Fruit fly (Drosophila melanogaster) whole organism, prepupa: ENCODE measurements around the gene AstC.

ENCODE experiments used
- Blimp-1 ChIP-seq: fragments of 200-800 bp; sonication (Bioruptor generic); optimal IDR thresholded peaks from 3 replicates; lab custom pipeline; 2017; ENCODE audit warnings: missing biosample characterization, missing genetic modification characterization, mild to moderate bottlenecking, moderate library complexity, missing genetic modification reagents
- CG10631 ChIP-seq: fragments of 200-800 bp; sonication (Bioruptor generic); optimal IDR thresholded peaks from 2 replicates; lab custom pipeline; 2016; ENCODE audit warnings: missing biosample characterization, missing genetic modification characterization
- CG10669 ChIP-seq: fragments of 200-800 bp; sonication (Bioruptor generic); optimal IDR thresholded peaks from 3 replicates; lab custom pipeline; 2018; ENCODE audit warnings: missing biosample characterization, mild to moderate bottlenecking, missing genetic modification characterization, moderate library complexity
- CG11294 ChIP-seq: fragments of 200-800 bp; sonication (Bioruptor generic); IDR thresholded peaks from 2 replicates; pipeline ENCODE4 v1.3.6; 2022; ENCODE audit warnings: missing biosample characterization, missing genetic modification characterization
- CG11762 ChIP-seq: fragments of 200-800 bp; sonication (Bioruptor generic); optimal IDR thresholded peaks from 3 replicates; lab custom pipeline; 2016; ENCODE audit warnings: missing biosample characterization, missing genetic modification characterization; ENCODE audit not compliant: insufficient read depth
- CG1621 ChIP-seq: fragments of 200-800 bp; sonication (Bioruptor generic); optimal IDR thresholded peaks from 3 replicates; lab custom pipeline; 2018; ENCODE audit warnings: missing biosample characterization, mild to moderate bottlenecking, missing genetic modification characterization
- CG16779 ChIP-seq: fragments of 200-800 bp; sonication (Bioruptor generic); optimal IDR thresholded peaks from 3 replicates; lab custom pipeline; 2017; ENCODE audit warnings: missing biosample characterization, mild to moderate bottlenecking, missing genetic modification characterization
- CG31627 ChIP-seq: fragments of 200-800 bp; sonication (Bioruptor generic); optimal IDR thresholded peaks from 3 replicates; lab custom pipeline; 2016; ENCODE audit warnings: missing biosample characterization, missing genetic modification characterization
- CG32006 ChIP-seq: fragments of 200-800 bp; sonication (Bioruptor generic); optimal IDR thresholded peaks from 3 replicates; lab custom pipeline; 2017; ENCODE audit warnings: missing biosample characterization, mild to moderate bottlenecking, missing genetic modification characterization
- CG34406 ChIP-seq: fragments of 200-800 bp; sonication (Bioruptor generic); optimal IDR thresholded peaks from 3 replicates; lab custom pipeline; 2016; ENCODE audit warnings: missing biosample characterization, missing genetic modification characterization
- CG3919 ChIP-seq: fragments of 200-800 bp; sonication (Bioruptor generic); optimal IDR thresholded peaks from 3 replicates; lab custom pipeline; 2016; ENCODE audit warnings: missing biosample characterization, missing genetic modification characterization
- CG4318 ChIP-seq: fragments of 200-800 bp; sonication (Bioruptor generic); optimal IDR thresholded peaks from 3 replicates; lab custom pipeline; 2017; ENCODE audit warnings: missing biosample characterization, mild to moderate bottlenecking, missing genetic modification characterization
- CG6163 ChIP-seq: fragments of 200-800 bp; sonication (Bioruptor generic); IDR thresholded peaks from 3 replicates; pipeline ENCODE4 v1.3.6; 2022; ENCODE audit warnings: missing biosample characterization, missing genetic modification characterization
- CG6276 ChIP-seq: fragments of 200-800 bp; sonication (Bioruptor generic); optimal IDR thresholded peaks from 2 replicates; lab custom pipeline; 2017; ENCODE audit warnings: missing biosample characterization, mild to moderate bottlenecking, missing genetic modification characterization
- CG6808 ChIP-seq: fragments of 200-800 bp; sonication (Bioruptor generic); optimal IDR thresholded peaks from 3 replicates; lab custom pipeline; 2017; ENCODE audit warnings: missing biosample characterization, missing genetic modification characterization, mild to moderate bottlenecking, moderate library complexity, missing genetic modification reagents
- CG6854 ChIP-seq: fragments of 200-800 bp; sonication (Bioruptor generic); optimal IDR thresholded peaks from 2 replicates; lab custom pipeline; 2017; ENCODE audit warnings: missing biosample characterization, mild to moderate bottlenecking, missing genetic modification characterization
- CG7368 ChIP-seq: fragments of 200-800 bp; sonication (Bioruptor generic); optimal IDR thresholded peaks from 3 replicates; lab custom pipeline; 2016; ENCODE audit warnings: missing biosample characterization, missing genetic modification characterization
- CG8119 ChIP-seq: fragments of 200-800 bp; sonication (Bioruptor generic); IDR thresholded peaks from 3 replicates; pipeline ENCODE4 v1.3.6; 2022; ENCODE audit warnings: missing biosample characterization, missing genetic modification characterization
- CG8319 ChIP-seq: fragments of 200-800 bp; sonication (Bioruptor generic); optimal IDR thresholded peaks from 3 replicates; lab custom pipeline; 2016; ENCODE audit warnings: missing biosample characterization, missing genetic modification characterization
- CG9139 ChIP-seq: fragments of 200-800 bp; sonication (Bioruptor generic); optimal IDR thresholded peaks from 3 replicates; lab custom pipeline; 2017; ENCODE audit warnings: missing biosample characterization, mild to moderate bottlenecking, missing genetic modification characterization
- Eip75B ChIP-seq: fragments of 200-800 bp; sonication (Bioruptor generic); optimal IDR thresholded peaks from 3 replicates; lab custom pipeline; 2016; ENCODE audit warnings: missing biosample characterization, missing genetic modification characterization
- Eip78C ChIP-seq: fragments of 200-800 bp; sonication (Bioruptor generic); peaks from one replicate; lab custom pipeline; 2016; ENCODE audit warnings: missing biosample characterization, missing genetic modification characterization
- Eip93F ChIP-seq: fragments of 200-800 bp; sonication (Bioruptor generic); optimal IDR thresholded peaks from 2 replicates; lab custom pipeline; 2016; ENCODE audit warnings: missing biosample characterization, mild to moderate bottlenecking, missing genetic modification characterization
- Ets21C ChIP-seq: fragments of 200-800 bp; sonication (Bioruptor generic); optimal IDR thresholded peaks from 3 replicates; lab custom pipeline; 2016; ENCODE audit warnings: missing biosample characterization, missing genetic modification characterization
- Ets96B ChIP-seq: fragments of 200-800 bp; optimal IDR thresholded peaks from 2 replicates; lab custom pipeline; 2019; ENCODE audit warnings: missing biosample characterization, mild to moderate bottlenecking, missing genetic modification characterization, moderate library complexity
- Gug ChIP-seq: fragments of 200-800 bp; sonication (Bioruptor generic); IDR thresholded peaks from 2 replicates; pipeline ENCODE4 v1.3.6; 2022; ENCODE audit warnings: missing biosample characterization, missing genetic modification characterization
- Hr38 ChIP-seq: sonication (Bioruptor generic); optimal IDR thresholded peaks from 2 replicates; lab custom pipeline; 2016; ENCODE audit warnings: missing biosample characterization, missing genetic modification characterization
- Hr39 ChIP-seq: fragments of 200-800 bp; sonication (Bioruptor generic); optimal IDR thresholded peaks from 2 replicates; lab custom pipeline; 2016; ENCODE audit warnings: missing biosample characterization, missing genetic modification characterization
- Hr4 ChIP-seq: fragments of 200-800 bp; sonication (Bioruptor generic); optimal IDR thresholded peaks from 3 replicates; lab custom pipeline; 2016; ENCODE audit warnings: missing biosample characterization, missing genetic modification characterization
- Lpt ChIP-seq: fragments of 200-800 bp; sonication (Bioruptor generic); optimal IDR thresholded peaks from 3 replicates; lab custom pipeline; 2016; ENCODE audit warnings: missing biosample characterization, missing genetic modification characterization
- Met ChIP-seq: fragments of 200-800 bp; sonication (Bioruptor generic); optimal IDR thresholded peaks from 3 replicates; lab custom pipeline; 2016; ENCODE audit warnings: missing biosample characterization, missing genetic modification characterization
- OdsH ChIP-seq: fragments of 200-800 bp; sonication (Bioruptor generic); optimal IDR thresholded peaks from 3 replicates; lab custom pipeline; 2016; ENCODE audit warnings: missing biosample characterization, missing genetic modification characterization
- Smox ChIP-seq: fragments of 200-800 bp; sonication (Bioruptor generic); optimal IDR thresholded peaks from 3 replicates; lab custom pipeline; 2016; ENCODE audit warnings: missing biosample characterization, missing genetic modification characterization
- Sox102F ChIP-seq: fragments of 200-800 bp; sonication (Bioruptor generic); optimal IDR thresholded peaks from 2 replicates; lab custom pipeline; 2016; ENCODE audit warnings: missing biosample characterization, mild to moderate bottlenecking, missing genetic modification characterization
- Sox14 ChIP-seq: fragments of 200-800 bp; sonication (Bioruptor generic); optimal IDR thresholded peaks from 3 replicates; lab custom pipeline; 2016; ENCODE audit warnings: missing biosample characterization, missing genetic modification characterization
- Sox15 ChIP-seq: fragments of 200-800 bp; sonication (Bioruptor generic); optimal IDR thresholded peaks from 3 replicates; lab custom pipeline; 2016; ENCODE audit warnings: missing biosample characterization, missing genetic modification characterization
- achi ChIP-seq: fragments of 200-800 bp; sonication (Bioruptor generic); optimal IDR thresholded peaks from 3 replicates; lab custom pipeline; 2016; ENCODE audit warnings: missing biosample characterization, missing genetic modification characterization
- cyc ChIP-seq: fragments of 200-800 bp; sonication (Bioruptor generic); optimal IDR thresholded peaks from 3 replicates; lab custom pipeline; 2016; ENCODE audit warnings: missing biosample characterization, missing genetic modification characterization
- dac ChIP-seq: fragments of 200-800 bp; sonication (Bioruptor generic); optimal IDR thresholded peaks from 2 replicates; lab custom pipeline; 2017; ENCODE audit warnings: missing biosample characterization, mild to moderate bottlenecking, missing genetic modification characterization
- dsx ChIP-seq: fragments of 200-800 bp; optimal IDR thresholded peaks from 3 replicates; lab custom pipeline; 2019; ENCODE audit warnings: missing biosample characterization, mild to moderate bottlenecking, missing genetic modification characterization, moderate library complexity; ENCODE audit not compliant: poor library complexity, severe bottlenecking
- eg ChIP-seq: fragments of 200-800 bp; sonication (Bioruptor generic); IDR thresholded peaks from 3 replicates; pipeline ENCODE4 v1.3.6; 2022; ENCODE audit warnings: missing biosample characterization, missing genetic modification characterization
- esn ChIP-seq: fragments of 200-800 bp; sonication (Bioruptor generic); optimal IDR thresholded peaks from 2 replicates; lab custom pipeline; 2016; ENCODE audit warnings: missing biosample characterization, mild to moderate bottlenecking, missing genetic modification characterization, moderate library complexity
- fd59A ChIP-seq: fragments of 200-800 bp; sonication (Bioruptor generic); optimal IDR thresholded peaks from 2 replicates; lab custom pipeline; 2017; ENCODE audit warnings: missing biosample characterization, mild to moderate bottlenecking, missing genetic modification characterization, missing genetic modification reagents
- fd85E ChIP-seq: fragments of 200-800 bp; sonication (Bioruptor generic); optimal IDR thresholded peaks from 3 replicates; lab custom pipeline; 2016; ENCODE audit warnings: missing biosample characterization, missing genetic modification characterization
- fkh ChIP-seq: fragments of 200-800 bp; sonication (Bioruptor generic); optimal IDR thresholded peaks from 3 replicates; lab custom pipeline; 2017; ENCODE audit warnings: missing biosample characterization, mild to moderate bottlenecking, missing genetic modification characterization, moderate library complexity
- lz ChIP-seq: fragments of 200-800 bp; sonication (Bioruptor generic); optimal IDR thresholded peaks from 3 replicates; lab custom pipeline; 2016; ENCODE audit warnings: missing biosample characterization, missing genetic modification characterization
- net ChIP-seq: fragments of 200-800 bp; sonication (Bioruptor generic); optimal IDR thresholded peaks from 3 replicates; lab custom pipeline; 2016; ENCODE audit warnings: missing biosample characterization, missing genetic modification characterization
- pdm3 ChIP-seq: fragments of 200-800 bp; sonication (Bioruptor generic); optimal IDR thresholded peaks from 3 replicates; lab custom pipeline; 2016; ENCODE audit warnings: missing biosample characterization, missing genetic modification characterization
- salr ChIP-seq, 2 experiments: fragments of 200-800 bp; sonication (Bioruptor generic); optimal IDR thresholded peaks; 3 replicates each; lab custom pipeline; 2016 to 2018; ENCODE audit warnings: missing biosample characterization in 2 of 2, missing genetic modification characterization in 2 of 2, mild to moderate bottlenecking in 1 of 2
- spab ChIP-seq: fragments of 200-800 bp; sonication (Bioruptor generic); optimal IDR thresholded peaks from 2 replicates; lab custom pipeline; 2017; ENCODE audit warnings: missing biosample characterization, mild to moderate bottlenecking, missing genetic modification characterization, missing genetic modification reagents
- ss ChIP-seq, 2 experiments: fragments of 200-800 bp; sonication (Bioruptor generic); optimal IDR thresholded peaks; 2 replicates in 1 of 2; 3 replicates in 1 of 2; lab custom pipeline; 2017 to 2018; ENCODE audit warnings: mild to moderate bottlenecking in 2 of 2, missing biosample characterization in 2 of 2, missing genetic modification characterization in 2 of 2, moderate library complexity in 1 of 2
- topi ChIP-seq: fragments of 200-800 bp; sonication (Bioruptor generic); optimal IDR thresholded peaks from 3 replicates; lab custom pipeline; 2016; ENCODE audit warnings: missing biosample characterization, missing genetic modification characterization
- vri ChIP-seq: fragments of 200-800 bp; sonication (Bioruptor generic); optimal IDR thresholded peaks from 3 replicates; lab custom pipeline; 2016; ENCODE audit warnings: missing biosample characterization, mild to moderate bottlenecking, missing genetic modification characterization

Gene AstC

DNA sequence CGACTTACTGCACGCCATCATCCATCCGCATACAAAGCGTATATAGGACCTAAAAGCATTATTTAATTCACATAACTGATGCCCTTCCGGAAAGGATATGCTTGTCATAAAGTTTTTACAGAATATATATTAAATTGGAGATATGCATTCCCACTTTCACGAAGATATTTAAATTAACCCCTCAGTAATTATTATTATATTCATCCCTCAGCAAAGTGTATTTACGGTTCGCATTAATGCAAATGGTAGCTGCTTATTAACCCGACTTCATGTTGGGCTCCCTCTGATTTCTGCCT is 28.8 kb downstream of the AstC start:
- no peak for TF ChIP-seq CG6276 (GFP tag; lab: Kevin White, UChicago)
- TF ChIP-seq CG16779 = peak; percentile 46
- TF ChIP-seq achi (GFP tag; lab: Kevin White, UChicago) = peak; percentile 68
- no peak for TF ChIP-seq Eip93F (GFP tag; lab: Kevin White, UChicago)
- TF ChIP-seq CG10631 (GFP tag; lab: Kevin White, UChicago) = peak; percentile 76
- TF ChIP-seq CG7368 (GFP tag; lab: Kevin White, UChicago) = no peak
- peak; percentile 15 for TF ChIP-seq lz (GFP tag; lab: Kevin White, UChicago)
- TF ChIP-seq spab (GFP tag; lab: Kevin White, UChicago) = peak; percentile 63
- TF ChIP-seq eg (GFP tag; lab: Robert Waterston, UW) = no peak
- no peak for TF ChIP-seq CG31627 (GFP tag; lab: Kevin White, UChicago)
- peak; percentile 9 for TF ChIP-seq CG11762 (GFP tag; lab: Kevin White, UChicago)
- TF ChIP-seq Ets96B (tag; lab: Kevin White, UChicago) = peak; percentile 84
- TF ChIP-seq OdsH = peak; percentile 46
- TF ChIP-seq CG6854 = no peak
- TF ChIP-seq pdm3 (GFP tag; lab: Kevin White, UChicago) = no peak
- no peak for TF ChIP-seq fd85E
- TF ChIP-seq Ets21C = no peak
- TF ChIP-seq Gug (GFP tag; lab: Robert Waterston, UW) = peak; percentile 13; the same call in 1 of the 2 replicates
- TF ChIP-seq CG11294 = no peak
- TF ChIP-seq topi (GFP tag; lab: Kevin White, UChicago) = peak; percentile 26
- TF ChIP-seq Sox14 (GFP tag; lab: Kevin White, UChicago) = no peak
- peak; percentile 1 to 75 for TF ChIP-seq ss (GFP tag; optimal IDR thresholded peaks at IDR 0.05; lab: Kevin White, UChicago)
- no peak for TF ChIP-seq dac (GFP tag; lab: Kevin White, UChicago)
- TF ChIP-seq Sox15 (GFP tag; lab: Kevin White, UChicago) = peak; percentile 31
- TF ChIP-seq cyc (GFP tag; lab: Kevin White, UChicago) = no peak
- peak; percentile 79 for TF ChIP-seq CG34406 (GFP tag; lab: Kevin White, UChicago)
- TF ChIP-seq CG8319 (GFP tag; lab: Kevin White, UChicago) = no peak
- peak; percentile 83 for TF ChIP-seq Eip78C (GFP tag; lab: Kevin White, UChicago)
- no peak for TF ChIP-seq Lpt (GFP tag; lab: Kevin White, UChicago)
- no peak for TF ChIP-seq Met
- TF ChIP-seq salr (GFP tag; optimal IDR thresholded peaks at IDR 0.05; lab: Kevin White, UChicago) = no peak
- no peak for TF ChIP-seq Sox102F (GFP tag; lab: Kevin White, UChicago)
- TF ChIP-seq fd59A (GFP tag; lab: Kevin White, UChicago) = no peak
- TF ChIP-seq CG8119 (GFP tag; lab: Robert Waterston, UW) = peak; percentile 49; the same call in 1 of the 3 replicates
- peak; percentile 62 for TF ChIP-seq CG9139
- peak; percentile 70 for TF ChIP-seq CG10669 (GFP tag; lab: Kevin White, UChicago)
- TF ChIP-seq vri = no peak
- TF ChIP-seq CG6808 = peak; percentile 25
- peak; percentile 80 for TF ChIP-seq dsx (GFP tag; lab: Kevin White, UChicago)
- no peak for TF ChIP-seq Hr39 (GFP tag; lab: Kevin White, UChicago)
- TF ChIP-seq CG4318 = no peak
- TF ChIP-seq CG32006 = peak; percentile 38
- TF ChIP-seq Blimp-1 (GFP tag; lab: Kevin White, UChicago) = peak; percentile 41
- peak; percentile 16 for TF ChIP-seq esn
- no peak for TF ChIP-seq Hr4 (GFP tag; lab: Kevin White, UChicago)
- TF ChIP-seq CG6163 = peak; percentile 68
- no peak for TF ChIP-seq fkh (GFP tag; lab: Kevin White, UChicago)
- no peak for TF ChIP-seq CG1621 (tag; lab: Kevin White, UChicago)
- TF ChIP-seq CG3919 (GFP tag; lab: Kevin White, UChicago) = peak; percentile 31
- TF ChIP-seq Smox (GFP tag; lab: Kevin White, UChicago) = no peak
- no peak for TF ChIP-seq net
- TF ChIP-seq Eip75B (GFP tag; lab: Kevin White, UChicago) = no peak
- TF ChIP-seq Hr38 (GFP tag; lab: Kevin White, UChicago) = no peak
